Worm (Caenorhabditis elegans) whole organism, L3 larva: ENCODE data around the gene math-16.

ENCODE experiments used
- R02D3.7 ChIP-seq: fragments of 150-350 bp; optimal IDR thresholded peaks from 2 replicates; lab custom pipeline; 2014; ENCODE audit warnings: missing biosample characterization, missing genetic modification characterization
- ZK546.5 ChIP-seq: sonication (generic microtip); optimal IDR thresholded peaks from 2 replicates; lab custom pipeline; 2017; ENCODE audit warnings: missing biosample characterization, missing genetic modification characterization
- aly-2 ChIP-seq: fragments of 150-350 bp; optimal IDR thresholded peaks from 2 replicates; lab custom pipeline; 2014; ENCODE audit warnings: missing biosample characterization, missing genetic modification characterization
- ama-1 ChIP-seq: fragments of 150-350 bp; optimal IDR thresholded peaks from 2 replicates; lab custom pipeline; 2018
- ceh-16 ChIP-seq: sonication (generic microtip); optimal IDR thresholded peaks from 2 replicates; lab custom pipeline; 2017; ENCODE audit warnings: missing biosample characterization, missing genetic modification characterization
- ceh-28 ChIP-seq: fragments of 150-350 bp; optimal IDR thresholded peaks from 2 replicates; lab custom pipeline; 2014; ENCODE audit warnings: missing biosample characterization, missing genetic modification reagents, missing genetic modification characterization
- ceh-82 ChIP-seq: fragments of 150-350 bp; optimal IDR thresholded peaks from 2 replicates; lab custom pipeline; 2014; ENCODE audit warnings: missing biosample characterization, missing genetic modification characterization
- daf-12 ChIP-seq: fragments of 150-350 bp; optimal IDR thresholded peaks from 2 replicates; lab custom pipeline; 2014; ENCODE audit warnings: missing biosample characterization, missing genetic modification reagents, missing genetic modification characterization
- elt-1 ChIP-seq: fragments of 150-350 bp; optimal IDR thresholded peaks from 2 replicates; lab custom pipeline; 2014; ENCODE audit warnings: missing biosample characterization, missing genetic modification characterization
- elt-2 ChIP-seq: sonication (generic microtip); optimal IDR thresholded peaks from 2 replicates; lab custom pipeline; 2016; ENCODE audit warnings: missing genetic modification reagents, mild to moderate bottlenecking, missing genetic modification characterization, missing compliant biosample characterization
- elt-3 ChIP-seq, 3 experiments: fragments of 150-350 bp in 1 of 3; sonication (generic microtip) in 2 of 3; optimal IDR thresholded peaks; 2 replicates in 2 of 3; 4 replicates in 1 of 3; lab custom pipeline; 2014 to 2017; ENCODE audit warnings: missing biosample characterization in 3 of 3, missing genetic modification characterization in 3 of 3
- fkh-10 ChIP-seq: sonication (generic microtip); optimal IDR thresholded peaks from 2 replicates; lab custom pipeline; 2017; ENCODE audit warnings: missing biosample characterization, missing genetic modification reagents, missing genetic modification characterization
- fos-1 ChIP-seq: fragments of 150-350 bp; optimal IDR thresholded peaks from 2 replicates; lab custom pipeline; 2014; ENCODE audit warnings: missing biosample characterization, missing genetic modification characterization
- hmg-11 ChIP-seq: sonication (generic microtip); optimal IDR thresholded peaks from 2 replicates; lab custom pipeline; 2016; ENCODE audit warnings: missing genetic modification characterization, missing compliant biosample characterization
- jun-1 ChIP-seq: fragments of 150-350 bp; optimal IDR thresholded peaks from 2 replicates; lab custom pipeline; 2014; ENCODE audit warnings: missing biosample characterization, missing genetic modification reagents, missing genetic modification characterization
- lin-15B ChIP-seq: fragments of 150-350 bp; optimal IDR thresholded peaks from 2 replicates; lab custom pipeline; 2014; ENCODE audit warnings: missing biosample characterization, missing genetic modification characterization
- lin-39 ChIP-seq: fragments of 150-350 bp; optimal IDR thresholded peaks from 2 replicates; lab custom pipeline; 2018; ENCODE audit warnings: missing biosample characterization, missing genetic modification reagents, missing genetic modification characterization
- lsy-12 ChIP-seq: sonication (generic microtip); optimal IDR thresholded peaks from 2 replicates; lab custom pipeline; 2016; ENCODE audit warnings: mild to moderate bottlenecking, missing genetic modification characterization, missing compliant biosample characterization
- mdl-1 ChIP-seq: fragments of 150-350 bp; optimal IDR thresholded peaks from 2 replicates; lab custom pipeline; 2014; ENCODE audit warnings: missing biosample characterization, missing genetic modification characterization
- mml-1 ChIP-seq: fragments of 150-350 bp; sonication (generic microtip); optimal IDR thresholded peaks from 3 replicates; lab custom pipeline; 2014; ENCODE audit warnings: missing biosample characterization, missing genetic modification characterization
- nfya-1 ChIP-seq: sonication (generic microtip); optimal IDR thresholded peaks from 2 replicates; lab custom pipeline; 2017; ENCODE audit warnings: missing genetic modification characterization, mild to moderate bottlenecking, missing compliant biosample characterization, antibody characterized with exemption, moderate library complexity; ENCODE audit not compliant: insufficient read depth
- nhr-11 ChIP-seq: fragments of 150-350 bp; optimal IDR thresholded peaks from 2 replicates; lab custom pipeline; 2014; ENCODE audit warnings: missing biosample characterization, missing genetic modification characterization
- nhr-12 ChIP-seq: fragments of 150-350 bp; optimal IDR thresholded peaks from 2 replicates; lab custom pipeline; 2014; ENCODE audit warnings: missing biosample characterization, missing genetic modification characterization
- nhr-237 ChIP-seq: fragments of 150-350 bp; optimal IDR thresholded peaks from 2 replicates; lab custom pipeline; 2014; ENCODE audit warnings: missing biosample characterization, missing genetic modification characterization
- nhr-25 ChIP-seq: sonication (generic microtip); optimal IDR thresholded peaks from 2 replicates; lab custom pipeline; 2017; ENCODE audit warnings: missing biosample characterization, missing genetic modification characterization
- nhr-28 ChIP-seq: fragments of 150-350 bp; optimal IDR thresholded peaks from 2 replicates; lab custom pipeline; 2014; ENCODE audit warnings: missing biosample characterization, missing genetic modification characterization
- nhr-43 ChIP-seq: sonication (generic microtip); optimal IDR thresholded peaks from 2 replicates; lab custom pipeline; 2016; ENCODE audit warnings: mild to moderate bottlenecking, missing genetic modification characterization, missing compliant biosample characterization; ENCODE audit not compliant: poor library complexity, severe bottlenecking
- nhr-67 ChIP-seq: fragments of 150-350 bp; optimal IDR thresholded peaks from 2 replicates; lab custom pipeline; 2014; ENCODE audit warnings: missing biosample characterization, missing genetic modification characterization
- nhr-77 ChIP-seq: fragments of 150-350 bp; optimal IDR thresholded peaks from 2 replicates; lab custom pipeline; 2014; ENCODE audit warnings: missing biosample characterization, missing genetic modification characterization
- pha-4 ChIP-seq: fragments of 150-350 bp; optimal IDR thresholded peaks from 2 replicates; lab custom pipeline; 2014; ENCODE audit warnings: missing biosample characterization, missing genetic modification reagents, missing genetic modification characterization
- pqm-1 ChIP-seq: fragments of 150-350 bp; optimal IDR thresholded peaks from 2 replicates; lab custom pipeline; 2017; ENCODE audit warnings: missing biosample characterization, missing genetic modification characterization, inconsistent platforms
- sea-2 ChIP-seq: fragments of 150-350 bp; sonication (generic microtip); optimal IDR thresholded peaks from 4 replicates; lab custom pipeline; 2014; ENCODE audit warnings: missing biosample characterization, missing genetic modification reagents, missing genetic modification characterization
- snpc-4 ChIP-seq: fragments of 150-350 bp; optimal IDR thresholded peaks from 2 replicates; lab custom pipeline; 2014; ENCODE audit warnings: missing biosample characterization, missing genetic modification characterization
- unc-62 ChIP-seq: fragments of 150-350 bp; sonication (generic microtip); optimal IDR thresholded peaks from 4 replicates; lab custom pipeline; 2014; ENCODE audit warnings: missing biosample characterization, missing genetic modification reagents, missing genetic modification characterization
- zag-1 ChIP-seq: fragments of 150-350 bp; optimal IDR thresholded peaks from 2 replicates; lab custom pipeline; 2014; ENCODE audit warnings: missing biosample characterization, missing genetic modification characterization
- ztf-11 ChIP-seq: fragments of 150-350 bp; optimal IDR thresholded peaks from 2 replicates; lab custom pipeline; 2014; ENCODE audit warnings: missing biosample characterization, missing genetic modification characterization
- ztf-4 ChIP-seq: fragments of 150-350 bp; optimal IDR thresholded peaks from 2 replicates; lab custom pipeline; 2014; ENCODE audit warnings: missing biosample characterization, missing genetic modification characterization

math-16 gene

ce11 chrII:1897936-1898335, 19.4 kb upstream of the math-16 start, which contains the start of gene C46F9.6:
Gene C46F9.6, plus strand, starts transcription at chrII:1898236.
- no peak for TF ChIP-seq sea-2 (GFP tag; lab: Kevin White, UChicago)
- no peak for TF ChIP-seq ztf-4
- peak; percentile 19 for TF ChIP-seq elt-2 (tag; lab: Kevin White, UChicago)
- TF ChIP-seq, all 47 proteins: peak for 1

- no peak for TF ChIP-seq nhr-12 (tag; lab: Kevin White, UChicago)
- TF ChIP-seq mml-1 (tag; lab: Kevin White, UChicago) = no peak
- no peak for TF ChIP-seq aly-2
- no peak for TF ChIP-seq unc-62
- TF ChIP-seq mdl-1 (tag; lab: Kevin White, UChicago) = no peak
- no peak for TF ChIP-seq lin-15B
Measured at ce11 chrII:1895762-1896161, 17.2 kb upstream of the math-16 start, which contains the start of gene math-25. Gene math-25, plus strand, starts transcription at chrII:1896062.

ce11 chrII:1895278-1895677, 16.7 kb upstream of the math-16 start, which contains the start of gene C46F9.5:
Gene C46F9.5, plus strand, starts transcription at chrII:1895578.
- no peak for TF ChIP-seq nhr-77 (tag; lab: Kevin White, UChicago)
- TF ChIP-seq nhr-67 = no peak
- TF ChIP-seq fkh-10 (GFP tag; lab: Kevin White, UChicago) = no peak
- TF ChIP-seq ceh-82 (tag; lab: Kevin White, UChicago) = no peak
- no peak for TF ChIP-seq mdl-1 (tag; lab: Kevin White, UChicago)
- TF ChIP-seq pqm-1 (tag; lab: Kevin White, UChicago) = no peak
- TF ChIP-seq R02D3.7 (tag; lab: Kevin White, UChicago) = no peak
- TF ChIP-seq ZK546.5 (tag; lab: Kevin White, UChicago) = no peak
- no peak for TF ChIP-seq pha-4 (tag; lab: Kevin White, UChicago)

ce11 chrII:1893912-1894311, 15.3 kb upstream of the math-16 start, which contains the start of gene C16C4.1:
Gene C16C4.1, plus strand, starts transcription at chrII:1894212.
- no peak for TF ChIP-seq daf-12 (tag; lab: Kevin White, UChicago)
- no peak for TF ChIP-seq lin-39 (tag; lab: Kevin White, UChicago)
- TF ChIP-seq lin-15B = no peak
- no peak for TF ChIP-seq nhr-28 (tag; lab: Kevin White, UChicago)
- TF ChIP-seq unc-62 = no peak
- no peak for TF ChIP-seq ztf-11 (tag; lab: Kevin White, UChicago)
- no peak for TF ChIP-seq hmg-11
- TF ChIP-seq ZK546.5 (tag; lab: Kevin White, UChicago) = no peak
- no peak for TF ChIP-seq mdl-1 (tag; lab: Kevin White, UChicago)

- TF ChIP-seq lsy-12 (tag; lab: Kevin White, UChicago) (no peak), ztf-4 (no peak), nhr-11 (tag; lab: Kevin White, UChicago) (no peak), jun-1 (no peak), lin-15B (no peak), elt-3 (tag; optimal IDR thresholded peaks at IDR 0.05; lab: Kevin White, UChicago) (no peak), snpc-4 (no peak), pqm-1 (tag; lab: Kevin White, UChicago) (no peak), daf-12 (tag; lab: Kevin White, UChicago) (no peak), fkh-10 (GFP tag; lab: Kevin White, UChicago) (no peak), ama-1 (lab: Kevin White, UChicago) (no peak), nhr-28 (tag; lab: Kevin White, UChicago) (no peak), ceh-16 (tag; lab: Kevin White, UChicago) (no peak)
Measured at ce11 chrII:1890682-1891081, 12.1 kb upstream of the math-16 start, which contains the start of gene math-9. Gene math-9, minus strand, starts transcription at chrII:1890782.

- TF ChIP-seq elt-1 (tag; lab: Kevin White, UChicago) (no peak), nhr-237 (tag; lab: Kevin White, UChicago) (no peak), fkh-10 (GFP tag; lab: Kevin White, UChicago) (no peak), nhr-43 (tag; lab: Kevin White, UChicago) (no peak), elt-2 (tag; lab: Kevin White, UChicago) (no peak), ztf-4 (no peak), nhr-25 (tag; lab: Kevin White, UChicago) (no peak), ama-1 (lab: Kevin White, UChicago) (no peak), nfya-1 (no peak), pqm-1 (tag; lab: Kevin White, UChicago) (no peak), ZK546.5 (tag; lab: Kevin White, UChicago) (no peak), nhr-12 (tag; lab: Kevin White, UChicago) (no peak), ceh-28 (tag; lab: Kevin White, UChicago) (no peak), zag-1 (tag; lab: Kevin White, UChicago) (no peak), fos-1 (tag; lab: Kevin White, UChicago) (no peak), mml-1 (tag; lab: Kevin White, UChicago) (no peak), pha-4 (tag; lab: Kevin White, UChicago) (no peak), jun-1 (no peak), nhr-11 (tag; lab: Kevin White, UChicago) (no peak)
- TF ChIP-seq, all 47 proteins: peak for 0
Measured at ce11 chrII:1889071-1889470, 10.5 kb upstream of the math-16 start, which contains the start of gene math-8. Gene math-8, minus strand, starts transcription at chrII:1889171.
